Fruit fly (Drosophila melanogaster) whole organism, embryonic: ENCODE results near the gene CG7675.
A peak's percentile ranks its signal among the peaks of the same experiment; 100 is the strongest.

Experiments
- CG10366 ChIP-seq: fragments of 200-800 bp; sonication (Bioruptor generic); IDR thresholded peaks from 2 replicates; pipeline ENCODE4 v1.3.6; 2022; ENCODE audit warnings: missing biosample characterization, missing genetic modification characterization
- CG13287 ChIP-seq: fragments of 200-800 bp; sonication (Bioruptor generic); IDR thresholded peaks from 2 replicates; pipeline ENCODE4 v1.3.6; 2022; ENCODE audit warnings: missing biosample characterization, missing genetic modification characterization; ENCODE audit not compliant: partially characterized antibody
- CG14965 ChIP-seq: fragments of 200-800 bp; sonication (Bioruptor generic); optimal IDR thresholded peaks from 2 replicates; lab custom pipeline; 2016; ENCODE audit warnings: missing biosample characterization, missing genetic modification characterization, borderline replicate concordance
- CG15269 ChIP-seq: fragments of 200-800 bp; sonication (Bioruptor generic); optimal IDR thresholded peaks from 2 replicates; lab custom pipeline; 2018; ENCODE audit warnings: missing biosample characterization, mild to moderate bottlenecking, missing genetic modification characterization, moderate library complexity
- CG15696 ChIP-seq: fragments of 200-800 bp; sonication (Bioruptor generic); optimal IDR thresholded peaks from 2 replicates; lab custom pipeline; 2019; ENCODE audit warnings: missing biosample characterization, mild to moderate bottlenecking, missing genetic modification characterization, moderate library complexity
- CG1603 ChIP-seq: fragments of 200-800 bp; sonication (Bioruptor generic); optimal IDR thresholded peaks from 2 replicates; lab custom pipeline; 2019; ENCODE audit warnings: missing biosample characterization, mild to moderate bottlenecking, missing genetic modification characterization, moderate library complexity
- CG17385 ChIP-seq: fragments of 200-800 bp; sonication (Bioruptor generic); optimal IDR thresholded peaks from 3 replicates; lab custom pipeline; 2018; ENCODE audit warnings: missing biosample characterization, mild to moderate bottlenecking, missing genetic modification characterization
- CG3065 ChIP-seq: fragments of 200-800 bp; sonication (Bioruptor generic); optimal IDR thresholded peaks from 2 replicates; lab custom pipeline; 2016; ENCODE audit warnings: missing biosample characterization, missing genetic modification characterization
- CG33213 ChIP-seq: fragments of 200-800 bp; sonication (Bioruptor generic); optimal IDR thresholded peaks from 3 replicates; lab custom pipeline; 2016; ENCODE audit warnings: missing biosample characterization, missing genetic modification characterization
- CG34224 ChIP-seq: fragments of 200-800 bp; sonication (Bioruptor generic); IDR thresholded peaks from 3 replicates; pipeline ENCODE4 v1.3.6; 2022; ENCODE audit warnings: missing biosample characterization, missing genetic modification characterization; ENCODE audit not compliant: partially characterized antibody
- CG4404 ChIP-seq: fragments of 200-800 bp; sonication (Bioruptor generic); IDR thresholded peaks from 2 replicates; pipeline ENCODE4 v1.3.6; 2022; ENCODE audit warnings: missing biosample characterization, missing genetic modification characterization
- CG6654 ChIP-seq: fragments of 200-800 bp; sonication (Bioruptor generic); optimal IDR thresholded peaks from 2 replicates; lab custom pipeline; 2017; ENCODE audit warnings: missing biosample characterization, mild to moderate bottlenecking, missing genetic modification characterization
- CG7357 ChIP-seq: fragments of 200-800 bp; sonication (Bioruptor generic); IDR thresholded peaks from 3 replicates; pipeline ENCODE4 v1.3.6; 2022; ENCODE audit warnings: missing biosample characterization, missing genetic modification characterization
- CG7372 ChIP-seq: fragments of 200-800 bp; sonication (Bioruptor generic); IDR thresholded peaks from 2 replicates; pipeline ENCODE4 v1.3.6; 2022; ENCODE audit warnings: missing biosample characterization, missing genetic modification characterization
- CG7786 ChIP-seq: fragments of 200-800 bp; sonication (Bioruptor generic); optimal IDR thresholded peaks from 2 replicates; lab custom pipeline; 2016; ENCODE audit warnings: missing biosample characterization, missing genetic modification characterization
- CG8765 ChIP-seq: fragments of 200-800 bp; sonication (Bioruptor generic); IDR thresholded peaks from 2 replicates; pipeline ENCODE4 v1.3.6; 2022; ENCODE audit warnings: missing biosample characterization, missing genetic modification characterization
- CG9797 ChIP-seq: fragments of 200-800 bp; sonication (Bioruptor generic); optimal IDR thresholded peaks from 3 replicates; lab custom pipeline; 2018; ENCODE audit warnings: missing biosample characterization, mild to moderate bottlenecking, missing genetic modification characterization
- CG9932 ChIP-seq: fragments of 200-800 bp; sonication (Bioruptor generic); IDR thresholded peaks from 2 replicates; pipeline ENCODE4 v1.3.6; 2022; ENCODE audit warnings: missing biosample characterization, missing genetic modification characterization
- Camta ChIP-seq: fragments of 200-800 bp; sonication (Bioruptor generic); optimal IDR thresholded peaks from 2 replicates; lab custom pipeline; 2016; ENCODE audit warnings: missing biosample characterization, missing genetic modification characterization
- Ets97D ChIP-seq: fragments of 200-800 bp; sonication (Bioruptor generic); optimal IDR thresholded peaks from 3 replicates; lab custom pipeline; 2016; ENCODE audit warnings: missing biosample characterization, missing genetic modification characterization
- Fer2 ChIP-seq: fragments of 200-800 bp; sonication (Bioruptor generic); optimal IDR thresholded peaks from 2 replicates; lab custom pipeline; 2018; ENCODE audit warnings: missing biosample characterization, mild to moderate bottlenecking, missing genetic modification characterization, moderate library complexity
- HLH54F ChIP-seq: fragments of 200-800 bp; sonication (Bioruptor generic); optimal IDR thresholded peaks from 3 replicates; lab custom pipeline; 2016; ENCODE audit warnings: missing biosample characterization, missing genetic modification characterization
- HmgD ChIP-seq: fragments of 200-800 bp; sonication (Bioruptor generic); optimal IDR thresholded peaks from 3 replicates; lab custom pipeline; 2016; ENCODE audit warnings: missing biosample characterization, missing genetic modification characterization
- Hr3 ChIP-seq: fragments of 200-800 bp; sonication (Bioruptor generic); optimal IDR thresholded peaks from 3 replicates; lab custom pipeline; 2016; ENCODE audit warnings: missing biosample characterization, missing genetic modification characterization
- Hsf ChIP-seq: fragments of 200-800 bp; sonication (Bioruptor generic); optimal IDR thresholded peaks from 3 replicates; lab custom pipeline; 2016; ENCODE audit warnings: missing biosample characterization, missing genetic modification characterization
- Kr ChIP-seq: fragments of 200-800 bp; sonication (Bioruptor generic); optimal IDR thresholded peaks from 2 replicates; lab custom pipeline; 2017; ENCODE audit warnings: missing biosample characterization, mild to moderate bottlenecking, missing genetic modification characterization
- Med ChIP-seq: fragments of 200-800 bp; sonication (Bioruptor generic); peaks from one replicate; lab custom pipeline; 2016; ENCODE audit warnings: missing biosample characterization, missing genetic modification characterization, mild to moderate bottlenecking, inconsistent platforms, moderate library complexity
- Myb ChIP-seq: fragments of 200-800 bp; sonication (Bioruptor generic); optimal IDR thresholded peaks from 2 replicates; lab custom pipeline; 2016; ENCODE audit warnings: missing biosample characterization, missing genetic modification characterization
- NC2α ChIP-seq: fragments of 200-800 bp; sonication (Bioruptor generic); optimal IDR thresholded peaks from 2 replicates; lab custom pipeline; 2016; ENCODE audit warnings: missing biosample characterization, missing genetic modification characterization
- Neu2 ChIP-seq: fragments of 200-800 bp; sonication (Bioruptor generic); optimal IDR thresholded peaks from 3 replicates; lab custom pipeline; 2016; ENCODE audit warnings: missing biosample characterization, missing genetic modification characterization, borderline replicate concordance
- Scr ChIP-seq: fragments of 200-800 bp; sonication (Bioruptor generic); IDR thresholded peaks from 2 replicates; pipeline ENCODE4 v1.3.6; 2022; ENCODE audit warnings: missing biosample characterization, missing genetic modification characterization; ENCODE audit not compliant: partially characterized antibody
- Sry-β ChIP-seq: fragments of 200-800 bp; sonication (Bioruptor generic); optimal IDR thresholded peaks from 2 replicates; lab custom pipeline; 2018; ENCODE audit warnings: missing biosample characterization, mild to moderate bottlenecking, missing genetic modification characterization, moderate library complexity
- Xrp1 ChIP-seq: fragments of 200-800 bp; sonication (Bioruptor generic); IDR thresholded peaks from 2 replicates; pipeline ENCODE4 v1.3.6; 2022; ENCODE audit warnings: missing biosample characterization, missing genetic modification characterization
- ac ChIP-seq: fragments of 200-800 bp; sonication (Bioruptor generic); optimal IDR thresholded peaks from 3 replicates; lab custom pipeline; 2017; ENCODE audit warnings: missing biosample characterization, mild to moderate bottlenecking, missing genetic modification characterization
- chm ChIP-seq: fragments of 200-800 bp; sonication (Bioruptor generic); IDR thresholded peaks from 2 replicates; pipeline ENCODE4 v1.3.6; 2022; ENCODE audit warnings: missing biosample characterization, missing genetic modification characterization
- ci ChIP-seq: fragments of 200-800 bp; sonication (Bioruptor generic); IDR thresholded peaks from 3 replicates; pipeline ENCODE4 v1.3.6; 2022; ENCODE audit warnings: missing biosample characterization, missing genetic modification characterization
- dati ChIP-seq: fragments of 200-800 bp; sonication (Bioruptor generic); IDR thresholded peaks from 2 replicates; pipeline ENCODE4 v1.3.6; 2022; ENCODE audit warnings: missing biosample characterization, missing genetic modification characterization
- eve ChIP-seq, 2 experiments: fragments of >200 bp; optimal IDR thresholded peaks; 2 replicates each; lab custom pipeline; 2017; ENCODE audit warnings: missing biosample characterization in 2 of 2, missing genetic modification characterization in 2 of 2
- gsb ChIP-seq: fragments of 200-800 bp; sonication (Bioruptor generic); IDR thresholded peaks from 2 replicates; pipeline ENCODE4 v1.3.6; 2022; ENCODE audit warnings: missing biosample characterization, missing genetic modification characterization
- h ChIP-seq: fragments of >200 bp; optimal IDR thresholded peaks from 2 replicates; lab custom pipeline; 2017
- hth ChIP-seq: fragments of >200 bp; optimal IDR thresholded peaks from 2 replicates; lab custom pipeline; 2017; ENCODE audit warnings: inconsistent platforms
- insv ChIP-seq, 2 experiments: fragments of 200-800 bp; sonication (Bioruptor generic); optimal IDR thresholded peaks; 3 replicates each; lab custom pipeline; 2016 to 2018; ENCODE audit warnings: missing biosample characterization in 2 of 2, missing genetic modification characterization in 2 of 2
- jing ChIP-seq: fragments of 200-800 bp; sonication (Bioruptor generic); optimal IDR thresholded peaks from 2 replicates; lab custom pipeline; 2018; ENCODE audit warnings: missing biosample characterization, mild to moderate bottlenecking, missing genetic modification characterization
- lola ChIP-seq, 3 experiments: fragments of >200 bp in 2 of 3; fragments of 200-800 bp in 1 of 3; sonication (Bioruptor generic) in 1 of 3; optimal IDR thresholded peaks; 2 replicates each; lab custom pipeline; 2017 to 2019; ENCODE audit warnings: missing biosample characterization in 3 of 3, missing genetic modification characterization in 3 of 3, mild to moderate bottlenecking in 1 of 3, moderate library complexity in 1 of 3
- luna ChIP-seq: fragments of 200-800 bp; sonication (Bioruptor generic); optimal IDR thresholded peaks from 2 replicates; lab custom pipeline; 2016; ENCODE audit warnings: missing biosample characterization, missing genetic modification characterization
- oc ChIP-seq: fragments of 200-800 bp; sonication (Bioruptor generic); optimal IDR thresholded peaks from 2 replicates; lab custom pipeline; 2018; ENCODE audit warnings: missing biosample characterization, mild to moderate bottlenecking, missing genetic modification characterization, moderate library complexity
- pfk ChIP-seq: fragments of 200-800 bp; sonication (Bioruptor generic); optimal IDR thresholded peaks from 2 replicates; lab custom pipeline; 2018; ENCODE audit warnings: missing biosample characterization, mild to moderate bottlenecking, missing genetic modification characterization, moderate library complexity
- sqz ChIP-seq: fragments of 200-800 bp; sonication (Bioruptor generic); optimal IDR thresholded peaks from 3 replicates; lab custom pipeline; 2018; ENCODE audit warnings: missing biosample characterization, mild to moderate bottlenecking, missing genetic modification characterization
- zen ChIP-seq: fragments of 200-800 bp; sonication (Bioruptor generic); optimal IDR thresholded peaks from 3 replicates; lab custom pipeline; 2018; ENCODE audit warnings: missing biosample characterization, mild to moderate bottlenecking, missing genetic modification characterization, moderate library complexity

The CG7675 gene

DNA sequence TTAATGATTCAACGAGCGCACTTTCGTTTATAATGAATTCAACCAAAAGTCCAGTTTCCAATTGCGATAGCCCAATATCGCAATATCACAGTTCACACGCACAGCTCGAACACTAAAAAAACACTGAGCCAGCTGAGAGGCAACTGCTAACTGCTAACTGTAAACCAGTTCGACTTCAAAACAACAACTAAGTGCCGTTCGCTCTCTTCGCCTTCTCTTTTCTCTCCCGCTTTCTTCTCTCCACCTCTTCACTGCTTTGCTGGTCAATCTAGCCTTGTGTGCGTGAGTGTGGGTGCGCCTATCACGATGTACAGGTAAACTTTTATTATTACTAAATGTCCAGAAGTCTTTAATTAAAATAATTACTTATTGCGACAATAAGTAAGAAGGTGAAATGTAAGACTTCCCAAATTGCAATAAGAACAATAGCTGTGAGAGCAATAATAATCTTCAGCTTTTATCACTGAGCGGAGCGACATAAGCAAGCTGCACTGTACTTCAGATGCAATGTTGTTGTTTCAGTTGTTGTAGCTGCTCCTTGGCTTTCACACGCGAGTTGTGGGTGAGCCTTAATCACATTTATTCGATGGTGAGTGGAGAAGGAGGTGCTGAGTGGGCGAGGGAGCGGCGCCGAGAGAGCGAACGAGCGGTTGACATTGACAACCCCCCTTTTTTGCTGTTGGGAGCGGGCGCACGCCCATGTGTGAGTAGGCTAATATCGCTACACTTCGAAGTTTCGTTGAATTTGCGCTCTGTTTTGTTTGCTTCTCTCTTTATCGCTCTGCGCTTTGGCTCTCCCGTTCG lies 16.0 kb upstream of the CG7675 start, which contains the start of gene Vti1b (continued):
- TF ChIP-seq oc (tag; lab: Kevin White, UChicago): peak; percentile 98
- no peak for TF ChIP-seq h (lab: Kevin White, UChicago)
- TF ChIP-seq Camta: peak; percentile 80
- peak; percentile 92 for TF ChIP-seq CG17385 (GFP tag; lab: Kevin White, UChicago)
- TF ChIP-seq eve (GFP tag; optimal IDR thresholded peaks at IDR 0.05; lab: Kevin White, UChicago): no peak
- TF ChIP-seq CG9797 (GFP tag; lab: Kevin White, UChicago): peak; percentile 43
- TF ChIP-seq insv (GFP tag; optimal IDR thresholded peaks at IDR 0.05; lab: Kevin White, UChicago): peak in 1 of 2 experiments; percentile 47
- TF ChIP-seq Kr (GFP tag; lab: Kevin White, UChicago): peak; percentile 54
- no peak for TF ChIP-seq Scr (GFP tag; lab: Robert Waterston, UW)
- peak; percentile 87 for TF ChIP-seq CG1603 (tag; lab: Kevin White, UChicago)
- peak; percentile 92 for TF ChIP-seq CG9932 (GFP tag; lab: Robert Waterston, UW)
- no peak for TF ChIP-seq hth (lab: Kevin White, UChicago)
- peak; percentile 76 for TF ChIP-seq CG15696 (tag; lab: Kevin White, UChicago)
- TF ChIP-seq CG33213: peak; percentile 93
- TF ChIP-seq HLH54F (GFP tag; lab: Kevin White, UChicago): peak; percentile 92
- peak; percentile 85 for TF ChIP-seq CG4404 (GFP tag; lab: Robert Waterston, UW)
- peak; percentile 90 for TF ChIP-seq chm (GFP tag; lab: Robert Waterston, UW)
- peak; percentile 89 for TF ChIP-seq zen
- TF ChIP-seq jing (GFP tag; lab: Kevin White, UChicago): peak; percentile 91
- TF ChIP-seq Myb (GFP tag; lab: Kevin White, UChicago): peak; percentile 70
- peak; percentile 61 for TF ChIP-seq CG14965
- TF ChIP-seq Ets97D (GFP tag; lab: Kevin White, UChicago): peak; percentile 78
- TF ChIP-seq Hsf: peak; percentile 96
- peak; percentile 93 for TF ChIP-seq CG15269
- peak; percentile 96 for TF ChIP-seq Xrp1 (GFP tag; lab: Robert Waterston, UW)
- peak; percentile 81 for TF ChIP-seq luna (GFP tag; lab: Kevin White, UChicago)
- TF ChIP-seq sqz: peak; percentile 48
- peak; percentile 74 for TF ChIP-seq gsb (GFP tag; lab: Robert Waterston, UW)
- TF ChIP-seq CG10366 (GFP tag; lab: Robert Waterston, UW): peak; percentile 94
- TF ChIP-seq CG3065 (GFP tag; lab: Kevin White, UChicago): peak; percentile 87
- TF ChIP-seq NC2α (GFP tag; lab: Kevin White, UChicago): peak; percentile 89
- peak; percentile 92 for TF ChIP-seq Hr3 (GFP tag; lab: Kevin White, UChicago)
- peak in 1 of 3 experiments; percentile 91 for TF ChIP-seq lola (GFP tag; optimal IDR thresholded peaks at IDR 0.05; lab: Kevin White, UChicago)
- TF ChIP-seq HmgD (GFP tag; lab: Kevin White, UChicago): peak; percentile 78
- peak; percentile 89 for TF ChIP-seq CG7786 (GFP tag; lab: Kevin White, UChicago)
- no peak for TF ChIP-seq pfk (GFP tag; lab: Kevin White, UChicago)
- TF ChIP-seq Med: peak; percentile 98
- TF ChIP-seq CG7372 (GFP tag; lab: Robert Waterston, UW): peak; percentile 83
- peak; percentile 79 for TF ChIP-seq dati (GFP tag; lab: Robert Waterston, UW)
- peak; percentile 73 for TF ChIP-seq CG8765
- TF ChIP-seq CG34224 (GFP tag; lab: Robert Waterston, UW): peak; percentile 47
- peak; percentile 74 for TF ChIP-seq ac (GFP tag; lab: Kevin White, UChicago)
- peak; percentile 55 for TF ChIP-seq Sry-β (GFP tag; lab: Kevin White, UChicago)
- peak; percentile 73 for TF ChIP-seq Fer2 (tag; lab: Kevin White, UChicago)
- TF ChIP-seq ci (GFP tag; lab: Robert Waterston, UW): peak; percentile 97
- TF ChIP-seq CG7357 (GFP tag; lab: Robert Waterston, UW): peak; percentile 83
- TF ChIP-seq Neu2 (GFP tag; lab: Kevin White, UChicago): peak; percentile 41
- peak; percentile 81 for TF ChIP-seq CG6654 (GFP tag; lab: Kevin White, UChicago)
- no peak; the same call in 1 of the 2 replicates for TF ChIP-seq CG13287
